Fruit fly (Drosophila melanogaster) whole organism, larva: Measurements from ENCODE around the gene CG32344.

Source experiments
- noc ChIP-seq: fragments of 200-800 bp; sonication (Bioruptor generic); optimal IDR thresholded peaks from 3 replicates; lab custom pipeline; 2019; ENCODE audit warnings: missing biosample characterization, mild to moderate bottlenecking, missing genetic modification characterization, moderate library complexity

The CG32344 gene

dm6 chr3L:339072-339471 lies 14.6 kb upstream of the CG32344 start:
- TF ChIP-seq noc = no peak

DNA sequence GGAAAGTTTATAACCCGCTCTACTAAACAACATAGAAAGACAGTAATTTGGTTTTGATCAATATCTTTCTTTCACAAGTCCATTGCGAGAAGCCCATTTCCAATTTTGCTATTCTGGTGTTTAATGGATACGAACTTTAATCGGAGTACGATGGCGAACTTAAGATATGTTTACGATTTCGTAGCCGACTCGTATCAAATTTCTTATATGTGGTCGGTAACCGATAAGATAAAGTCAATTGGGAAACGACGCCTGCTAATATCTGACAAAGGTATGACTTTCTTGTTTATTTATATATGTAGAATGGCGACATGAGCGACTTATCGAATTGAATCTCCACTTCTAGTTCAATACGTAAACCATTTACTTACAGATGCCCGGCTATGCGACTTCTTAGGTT lies 13.6 kb upstream of the CG32344 start:
- TF ChIP-seq noc = no peak

DNA sequence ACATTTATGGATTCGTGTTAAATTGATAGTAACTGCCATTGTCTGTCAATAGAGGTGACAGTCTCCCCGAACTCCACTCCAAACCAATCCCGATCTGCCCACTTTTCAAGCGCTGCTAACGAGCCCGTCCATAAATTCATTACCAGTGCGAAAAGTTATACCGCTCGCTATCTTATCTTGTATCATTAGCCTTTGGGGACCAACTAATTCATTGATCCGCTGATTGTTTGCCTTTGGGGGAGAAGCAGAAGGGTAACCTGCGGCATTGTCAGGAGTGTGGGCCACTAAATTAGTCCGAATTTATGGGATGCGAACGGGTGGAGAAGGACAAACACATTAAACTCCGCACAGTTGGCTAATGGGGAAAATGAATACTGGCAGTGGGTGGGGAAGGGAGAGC lies 12.6 kb upstream of the CG32344 start:
- peak; percentile 39 for TF ChIP-seq noc

dm6 chr3L:331842-332802 lies 7.6 kb upstream of the CG32344 start, which contains the start of gene mthl9:
Gene mthl9, minus strand, starts transcription at chr3L:332309.
- TF ChIP-seq noc = peak; percentile 43

DNA sequence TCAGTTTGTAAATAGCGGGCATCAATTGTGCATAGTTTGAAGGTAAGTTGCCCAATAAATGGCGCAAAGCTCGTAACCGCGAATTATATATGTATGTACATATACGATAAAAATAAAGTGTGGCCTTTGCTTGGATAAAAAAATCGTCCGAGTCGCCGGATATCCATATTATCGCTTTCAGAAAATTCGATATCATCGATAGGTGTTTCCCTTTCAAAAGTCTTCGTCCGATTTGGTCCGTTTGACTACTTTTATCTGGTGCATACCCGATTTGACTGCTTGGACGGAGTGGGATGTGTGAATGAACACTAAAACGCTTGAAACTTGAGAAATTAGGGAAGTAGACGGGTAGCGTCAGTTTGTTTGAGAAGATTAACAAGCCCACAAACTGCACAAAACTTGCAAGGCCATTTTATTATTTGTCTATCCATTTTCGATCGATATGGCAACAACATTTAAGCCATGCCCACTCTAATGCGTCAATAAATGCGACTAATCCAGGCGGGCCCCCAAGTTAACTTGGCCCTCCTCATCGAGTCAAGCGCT lies 4.7 kb upstream of the CG32344 start:
- no peak for TF ChIP-seq noc

dm6 chr3L:327833-328232 lies 3.3 kb upstream of the CG32344 start, which contains the start of the genes Atac3 and Ptpmeg:
Gene Atac3, minus strand, starts transcription at chr3L:327992.
Gene Ptpmeg, plus strand, starts transcription at chr3L:328097.
- no peak for TF ChIP-seq noc

DNA sequence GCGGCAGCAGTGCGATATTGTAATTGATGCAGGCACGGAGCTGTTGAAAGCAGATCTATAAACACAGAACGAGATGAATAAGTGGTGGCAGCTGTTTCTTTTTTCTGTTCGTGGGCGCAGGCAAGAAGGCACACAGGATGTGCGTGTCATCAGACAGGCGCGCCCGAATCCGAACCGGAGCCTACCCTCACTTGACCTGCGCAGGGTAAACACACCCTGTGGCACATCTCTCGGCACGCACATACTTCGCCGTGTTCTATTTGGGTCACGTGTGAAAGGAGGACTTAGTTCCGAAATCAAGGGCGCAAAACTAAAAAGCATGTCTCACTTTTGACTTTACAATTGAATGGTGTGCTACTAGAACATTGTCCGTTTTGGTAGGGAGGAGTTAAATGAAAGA lies 3.0 kb downstream of the CG32344 start:
- TF ChIP-seq noc = no peak

DNA sequence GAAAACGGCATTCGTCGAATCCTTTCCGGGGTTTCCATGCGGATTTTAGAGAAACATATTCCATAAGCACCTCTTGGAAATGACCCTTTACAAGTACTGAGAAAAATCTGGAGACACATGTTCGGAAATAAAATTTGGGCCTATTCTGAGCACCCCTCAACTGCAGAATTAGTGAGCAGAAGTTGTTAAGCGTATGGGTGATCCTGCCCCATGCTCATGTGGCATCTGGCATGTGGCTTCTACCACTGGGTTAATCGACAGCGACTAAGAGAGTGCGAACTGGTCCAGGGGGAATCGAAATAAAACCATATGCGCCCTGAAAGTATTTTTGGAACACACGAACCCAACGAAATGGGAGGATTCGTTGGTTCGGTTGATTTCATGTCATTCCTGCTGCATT lies 3.7 kb downstream of the CG32344 start:
- TF ChIP-seq noc = no peak

dm6 chr3L:320010-320337 lies 4.5 kb downstream of the CG32344 start:
- TF ChIP-seq noc = no peak

DNA sequence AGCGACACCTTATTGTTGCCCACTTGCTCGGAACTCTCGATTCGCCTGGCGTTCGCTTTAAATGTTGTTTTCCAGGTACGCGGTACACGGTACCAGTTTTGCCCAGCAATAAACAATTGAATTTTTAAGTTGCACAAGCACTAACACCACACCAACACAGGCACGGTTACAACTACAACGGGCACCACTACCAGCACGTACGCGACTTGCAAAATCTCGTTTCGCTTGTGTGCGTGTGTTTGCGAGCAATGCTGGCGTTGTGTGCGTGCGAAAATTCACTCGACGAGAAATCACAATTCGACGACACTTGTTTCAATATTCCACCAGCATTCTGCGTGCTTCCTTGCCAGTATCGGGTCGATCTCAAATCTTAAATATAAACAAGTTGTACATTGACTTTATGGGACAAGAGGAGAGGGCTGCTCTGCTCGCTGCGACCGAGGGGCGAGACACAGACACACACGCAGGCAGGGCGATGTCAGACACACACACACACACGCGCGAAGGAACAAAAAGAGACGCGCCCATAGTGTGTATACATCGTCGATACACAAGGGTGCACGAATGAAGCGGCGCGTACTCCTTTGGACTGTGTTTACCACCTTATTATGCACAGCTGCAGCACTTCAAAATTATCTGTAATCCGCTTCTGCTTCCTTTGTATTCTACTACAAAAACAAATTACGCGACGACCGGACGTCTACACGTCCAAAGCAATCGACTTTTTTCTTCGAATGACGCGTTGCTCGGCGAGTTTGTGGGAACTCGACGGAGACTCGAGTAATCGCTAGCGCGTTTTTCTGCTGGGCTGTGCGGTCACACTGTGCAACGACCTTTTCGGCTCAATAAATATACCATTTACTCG lies 5.1 kb downstream of the CG32344 start, which contains the start of gene fwd:
fwd (minus strand) TSS at position 740 of the 865 bp plus-strand sequence.
- TF ChIP-seq noc = peak; percentile 36

dm6 chr3L:316784-317183 lies 7.7 kb downstream of the CG32344 start, which contains the start of gene ddbt:
Gene ddbt, plus strand, starts transcription at chr3L:317084.
- TF ChIP-seq noc = no peak

DNA sequence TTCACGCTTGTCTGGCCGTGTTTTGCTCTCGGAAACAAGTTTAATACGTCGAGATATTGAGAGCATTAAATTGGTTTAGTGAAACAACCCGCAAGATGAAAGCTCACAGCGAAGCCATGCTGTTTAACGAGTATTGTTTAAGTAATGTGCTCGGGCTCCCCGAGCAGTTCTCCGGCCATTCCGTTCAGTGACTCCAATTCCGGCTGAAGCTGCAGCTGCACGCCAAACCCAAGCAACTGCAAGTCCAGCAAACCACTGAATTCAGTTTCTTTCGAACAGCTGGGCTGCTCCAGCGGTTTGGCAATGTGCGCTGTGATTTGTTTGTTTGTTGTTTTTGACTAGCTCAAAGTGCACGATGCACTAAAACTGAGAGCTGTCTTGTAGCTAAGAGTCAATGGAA lies 9.4 kb downstream of the CG32344 start:
- TF ChIP-seq noc = no peak

DNA sequence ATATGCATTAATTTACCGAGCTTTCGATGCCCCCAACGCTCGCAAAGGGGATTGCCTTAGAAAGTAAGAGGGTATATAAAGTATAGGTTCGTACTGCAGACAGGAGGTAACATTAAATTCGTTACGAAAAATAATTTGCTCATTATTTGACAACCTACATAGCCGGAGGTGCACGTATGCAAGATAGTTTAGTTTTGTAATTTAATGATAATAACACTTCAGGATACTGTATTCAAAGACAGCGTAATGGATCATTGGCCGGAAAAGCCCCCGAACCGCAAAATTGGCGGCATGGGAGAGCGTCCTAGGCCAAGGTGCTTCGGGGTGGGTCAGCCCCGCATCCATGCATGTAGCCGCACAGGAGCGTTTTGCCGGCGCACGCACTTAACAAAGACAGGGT lies 12.2 kb downstream of the CG32344 start:
- TF ChIP-seq noc = no peak

DNA sequence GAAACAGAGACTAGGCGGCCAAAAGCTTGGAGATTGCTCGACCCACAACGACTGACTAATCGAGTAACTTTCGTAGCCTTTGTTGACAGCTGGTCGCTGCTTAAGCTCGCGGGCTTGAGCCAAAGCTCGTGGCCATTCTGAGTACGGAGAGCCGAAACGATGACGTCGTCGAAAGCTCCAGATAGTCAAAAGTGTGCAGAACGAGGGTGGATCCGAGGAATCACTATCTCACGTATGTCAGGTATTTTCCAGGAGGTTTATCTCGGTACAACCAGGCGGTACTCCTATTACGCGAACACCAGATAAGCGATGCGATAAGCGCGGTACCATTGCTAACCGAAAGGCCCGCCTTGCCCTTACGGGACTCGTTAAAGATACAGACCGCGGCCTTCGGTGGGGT lies 12.9 kb downstream of the CG32344 start:
- TF ChIP-seq noc = no peak

DNA sequence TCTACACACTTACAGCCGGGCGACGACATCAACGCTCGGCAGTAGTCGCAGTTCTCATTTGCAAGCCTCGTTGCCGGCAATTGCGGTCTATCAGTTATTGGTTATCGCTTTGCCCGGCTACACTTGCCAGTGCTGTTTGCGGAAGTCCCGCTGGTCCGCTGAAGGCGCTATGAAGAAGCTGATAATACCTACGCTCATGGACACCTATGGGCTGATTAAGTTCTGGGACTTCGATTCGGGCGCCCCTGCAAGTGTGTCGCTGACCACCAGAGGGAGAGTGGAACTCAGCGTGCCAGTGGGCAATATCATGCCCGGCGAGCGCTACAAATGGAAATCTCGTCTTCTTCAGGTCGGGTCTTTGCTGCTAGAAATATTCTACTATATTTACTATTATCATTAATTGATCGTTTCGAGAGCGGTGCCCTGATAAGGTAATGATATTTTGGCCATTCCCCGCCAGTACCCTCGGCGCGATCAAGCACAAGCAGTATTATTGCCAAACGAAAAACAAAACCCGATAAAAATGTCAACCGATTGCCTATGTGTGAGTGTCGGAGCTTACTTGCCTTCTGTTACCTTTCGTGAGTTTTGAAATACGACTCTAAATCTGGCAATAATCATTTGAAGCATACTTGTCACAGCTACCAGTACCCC lies 24.4 kb downstream of the CG32344 start:
- TF ChIP-seq noc = no peak

dm6 chr3L:298459-298858 lies 26.1 kb downstream of the CG32344 start:
- TF ChIP-seq noc = no peak
